Worm (Caenorhabditis elegans) whole organism, late embryonic: ENCODE results near the gene B0034.7.

ENCODE experiments used
- ahr-1 ChIP-seq: sonication (generic microtip); optimal IDR thresholded peaks from 2 replicates; lab custom pipeline; 2016; ENCODE audit warnings: missing genetic modification characterization, missing compliant biosample characterization
- ttx-3 ChIP-seq: sonication (generic microtip); optimal IDR thresholded peaks from 2 replicates; lab custom pipeline; 2016; ENCODE audit warnings: missing genetic modification reagents, missing genetic modification characterization, missing compliant biosample characterization

DNA sequence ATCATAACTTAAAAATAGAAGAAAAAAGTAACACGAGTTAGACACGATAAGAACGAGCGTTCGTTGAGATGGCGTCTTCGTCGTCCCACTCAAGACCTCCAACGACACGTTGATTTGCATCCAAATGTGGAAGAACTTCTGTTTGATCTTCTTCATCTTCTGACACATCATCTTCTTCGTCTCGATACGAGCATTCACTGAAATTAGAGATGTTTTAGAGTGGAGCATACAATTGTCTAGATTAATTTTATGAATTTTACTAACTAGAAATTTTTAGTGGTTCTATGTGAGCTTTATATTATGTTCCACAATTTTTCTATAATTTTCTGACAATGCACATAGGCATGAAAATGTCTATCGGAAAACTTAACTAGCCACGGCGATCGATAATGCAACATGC lies 15.6 kb upstream of the B0034.7 start:
- TF ChIP-seq ttx-3 = no peak
- TF ChIP-seq ahr-1 (tag; lab: Kevin White, UChicago) = no peak
